Fruit fly (Drosophila melanogaster) whole organism, larva: Measurements from ENCODE around the gene eIF4E6.

Source experiments
- noc ChIP-seq: fragments of 200-800 bp; sonication (Bioruptor generic); optimal IDR thresholded peaks from 3 replicates; lab custom pipeline; 2019; ENCODE audit warnings: missing biosample characterization, mild to moderate bottlenecking, missing genetic modification characterization, moderate library complexity

Gene eIF4E6

dm6 chr3R:29004884-29005621 lies 21.9 kb downstream of the eIF4E6 start:
- no peak for TF ChIP-seq noc (tag; lab: Kevin White, UChicago)

dm6 chr3R:29000001-29000400 lies 27.0 kb downstream of the eIF4E6 start:
- TF ChIP-seq noc (tag; lab: Kevin White, UChicago) = no peak

dm6 chr3R:28998999-28999398 lies 28.0 kb downstream of the eIF4E6 start:
- no peak for TF ChIP-seq noc (tag; lab: Kevin White, UChicago)

dm6 chr3R:28990695-28991094 lies 36.3 kb downstream of the eIF4E6 start:
- no peak for TF ChIP-seq noc (tag; lab: Kevin White, UChicago)

dm6 chr3R:28989388-28989787 lies 37.6 kb downstream of the eIF4E6 start:
- TF ChIP-seq noc (tag; lab: Kevin White, UChicago) = no peak

- no peak for TF ChIP-seq noc (tag; lab: Kevin White, UChicago)
Observed at dm6 chr3R:28987596-28988378, 39.2 kb downstream of the eIF4E6 start.

- TF ChIP-seq noc (tag; lab: Kevin White, UChicago) = no peak
Observed at dm6 chr3R:28985887-28986286, 41.1 kb downstream of the eIF4E6 start.
